Fruit fly (Drosophila melanogaster): Measurements from ENCODE around the gene kay.

Gene kay

dm6 chr3R:29786016-29786996 lies 20.5 kb downstream of the kay start (continued):
- TF ChIP-seq Met (GFP tag; optimal IDR thresholded peaks at IDR 0.05) (peak; percentile 95), CG32006 (GFP tag; optimal IDR thresholded peaks at IDR 0.05) (peak; percentile 24), CG11294 (GFP tag; IDR thresholded peaks at IDR 0.05) (peak; percentile 62), lz (GFP tag; optimal IDR thresholded peaks at IDR 0.05) (peak; percentile 77), dsx (GFP tag; optimal IDR thresholded peaks at IDR 0.05; ENCODE audit: poor library complexity, severe bottlenecking) (peak; percentile 73), Sox15 (GFP tag; optimal IDR thresholded peaks at IDR 0.05) (peak; percentile 20), OdsH (GFP tag; optimal IDR thresholded peaks at IDR 0.05) (peak; percentile 46), CG11762 (GFP tag; optimal IDR thresholded peaks at IDR 0.05; ENCODE audit: insufficient read depth) (peak; percentile 82), fkh (GFP tag; optimal IDR thresholded peaks at IDR 0.05) (no peak), CG3032 (tag; optimal IDR thresholded peaks at IDR 0.05) (peak; percentile 28), dac (GFP tag; optimal IDR thresholded peaks at IDR 0.05) (no peak), achi (GFP tag; optimal IDR thresholded peaks at IDR 0.05) (peak; percentile 77), CG7368 (GFP tag; optimal IDR thresholded peaks at IDR 0.05) (peak; percentile 74), Ets96B (tag; optimal IDR thresholded peaks at IDR 0.05) (peak; percentile 70), Eip75B (GFP tag; optimal IDR thresholded peaks at IDR 0.05) (peak; percentile 82), CG8319 (GFP tag; optimal IDR thresholded peaks at IDR 0.05) (peak; percentile 39), Blimp-1 (GFP tag; optimal IDR thresholded peaks at IDR 0.05) (peak; percentile 64), CG10669 (GFP tag; optimal IDR thresholded peaks at IDR 0.05) (peak; percentile 66), ss (GFP tag; optimal IDR thresholded peaks at IDR 0.05) (peak in 1 of 2 experiments; percentile 60), CG3919 (GFP tag; optimal IDR thresholded peaks at IDR 0.05) (peak; percentile 90), CG10631 (GFP tag; optimal IDR thresholded peaks at IDR 0.05) (no peak), fd85E (GFP tag; optimal IDR thresholded peaks at IDR 0.05) (peak; percentile 59), fd59A (GFP tag; optimal IDR thresholded peaks at IDR 0.05) (no peak), CG6808 (GFP tag; optimal IDR thresholded peaks at IDR 0.05) (peak; percentile 32), svp (GFP tag) (peak; percentile 98), spab (GFP tag; optimal IDR thresholded peaks at IDR 0.05) (peak; percentile 53), eg (GFP tag; IDR thresholded peaks at IDR 0.05) (peak; percentile 69), Eip78C (GFP tag) (peak; percentile 97), CG15336 (GFP tag; IDR thresholded peaks at IDR 0.05) (peak; percentile 64), Lpt (GFP tag; optimal IDR thresholded peaks at IDR 0.05) (peak; percentile 63), CG4318 (GFP tag; optimal IDR thresholded peaks at IDR 0.05) (no peak), CG6792 (GFP tag; optimal IDR thresholded peaks at IDR 0.05) (peak; percentile 58), salr (GFP tag; optimal IDR thresholded peaks at IDR 0.05) (no peak), pdm3 (GFP tag; optimal IDR thresholded peaks at IDR 0.05) (peak; percentile 60), Sox102F (GFP tag; optimal IDR thresholded peaks at IDR 0.05) (peak; percentile 76)

- TF ChIP-seq achi (GFP tag; optimal IDR thresholded peaks at IDR 0.05) (no peak), CG34406 (GFP tag; optimal IDR thresholded peaks at IDR 0.05) (no peak), eg (GFP tag; IDR thresholded peaks at IDR 0.05) (no peak), net (GFP tag; optimal IDR thresholded peaks at IDR 0.05) (no peak), fd59A (GFP tag; optimal IDR thresholded peaks at IDR 0.05) (no peak), CG6792 (GFP tag; optimal IDR thresholded peaks at IDR 0.05) (no peak), Hr38 (GFP tag; optimal IDR thresholded peaks at IDR 0.05) (no peak), lz (GFP tag; optimal IDR thresholded peaks at IDR 0.05) (no peak), CG8319 (GFP tag; optimal IDR thresholded peaks at IDR 0.05) (no peak), OdsH (GFP tag; optimal IDR thresholded peaks at IDR 0.05) (no peak), Sox102F (GFP tag; optimal IDR thresholded peaks at IDR 0.05) (peak; percentile 33), CG6163 (GFP tag; IDR thresholded peaks at IDR 0.05) (no peak), CG11762 (GFP tag; optimal IDR thresholded peaks at IDR 0.05; ENCODE audit: insufficient read depth) (no peak), CG32006 (GFP tag; optimal IDR thresholded peaks at IDR 0.05) (no peak), Sox14 (GFP tag; optimal IDR thresholded peaks at IDR 0.05) (peak; percentile 18), CG6854 (GFP tag; optimal IDR thresholded peaks at IDR 0.05) (peak; percentile 56), Blimp-1 (GFP tag; optimal IDR thresholded peaks at IDR 0.05) (peak; percentile 65), Hr39 (GFP tag; optimal IDR thresholded peaks at IDR 0.05) (no peak), CG8632 (GFP tag; optimal IDR thresholded peaks at IDR 0.05) (no peak), CG10669 (GFP tag; optimal IDR thresholded peaks at IDR 0.05) (no peak), topi (GFP tag; optimal IDR thresholded peaks at IDR 0.05) (peak; percentile 38), spab (GFP tag; optimal IDR thresholded peaks at IDR 0.05) (no peak), CG10631 (GFP tag; optimal IDR thresholded peaks at IDR 0.05) (no peak), CG9139 (GFP tag; optimal IDR thresholded peaks at IDR 0.05) (no peak), CG16779 (tag; optimal IDR thresholded peaks at IDR 0.05) (no peak), Eip75B (GFP tag; optimal IDR thresholded peaks at IDR 0.05) (no peak)
Observed at dm6 chr3R:29787891-29788549, 22.2 kb downstream of the kay start.

Data from whole organism, prepupa.